Worm (Caenorhabditis elegans) whole organism, L3 larva: ENCODE results near the gene mig-5.

Source experiments
- R02D3.7 ChIP-seq: fragments of 150-350 bp; optimal IDR thresholded peaks from 2 replicates; lab custom pipeline; 2014; ENCODE audit warnings: missing biosample characterization, missing genetic modification characterization
- ZK546.5 ChIP-seq: sonication (generic microtip); optimal IDR thresholded peaks from 2 replicates; lab custom pipeline; 2017; ENCODE audit warnings: missing biosample characterization, missing genetic modification characterization
- aly-2 ChIP-seq: fragments of 150-350 bp; optimal IDR thresholded peaks from 2 replicates; lab custom pipeline; 2014; ENCODE audit warnings: missing biosample characterization, missing genetic modification characterization
- ama-1 ChIP-seq: fragments of 150-350 bp; optimal IDR thresholded peaks from 2 replicates; lab custom pipeline; 2018
- ceh-16 ChIP-seq: sonication (generic microtip); optimal IDR thresholded peaks from 2 replicates; lab custom pipeline; 2017; ENCODE audit warnings: missing biosample characterization, missing genetic modification characterization
- ceh-28 ChIP-seq: fragments of 150-350 bp; optimal IDR thresholded peaks from 2 replicates; lab custom pipeline; 2014; ENCODE audit warnings: missing biosample characterization, missing genetic modification reagents, missing genetic modification characterization
- ceh-82 ChIP-seq: fragments of 150-350 bp; optimal IDR thresholded peaks from 2 replicates; lab custom pipeline; 2014; ENCODE audit warnings: missing biosample characterization, missing genetic modification characterization
- ceh-9 ChIP-seq: sonication (generic microtip); optimal IDR thresholded peaks from 2 replicates; lab custom pipeline; 2018; ENCODE audit warnings: missing biosample characterization, missing genetic modification characterization
- daf-12 ChIP-seq: fragments of 150-350 bp; optimal IDR thresholded peaks from 2 replicates; lab custom pipeline; 2014; ENCODE audit warnings: missing biosample characterization, missing genetic modification reagents, missing genetic modification characterization
- egl-27 ChIP-seq: sonication (generic microtip); optimal IDR thresholded peaks from 4 replicates; lab custom pipeline; 2017; ENCODE audit warnings: missing biosample characterization, missing genetic modification reagents, missing genetic modification characterization
- egl-5 ChIP-seq: fragments of 150-350 bp; optimal IDR thresholded peaks from 2 replicates; lab custom pipeline; 2017; ENCODE audit warnings: missing biosample characterization, missing genetic modification reagents, missing genetic modification characterization, inconsistent platforms
- elt-1 ChIP-seq: fragments of 150-350 bp; optimal IDR thresholded peaks from 2 replicates; lab custom pipeline; 2014; ENCODE audit warnings: missing biosample characterization, missing genetic modification characterization
- elt-2 ChIP-seq: sonication (generic microtip); optimal IDR thresholded peaks from 2 replicates; lab custom pipeline; 2016; ENCODE audit warnings: missing genetic modification reagents, mild to moderate bottlenecking, missing genetic modification characterization, missing compliant biosample characterization
- elt-3 ChIP-seq, 3 experiments: fragments of 150-350 bp in 1 of 3; sonication (generic microtip) in 2 of 3; optimal IDR thresholded peaks; 2 replicates in 2 of 3; 4 replicates in 1 of 3; lab custom pipeline; 2014 to 2017; ENCODE audit warnings: missing biosample characterization in 3 of 3, missing genetic modification characterization in 3 of 3
- eor-1 ChIP-seq, 2 experiments: fragments of 150-350 bp; optimal IDR thresholded peaks; 2 replicates each; lab custom pipeline; 2014 to 2018; ENCODE audit warnings: missing biosample characterization in 2 of 2, missing genetic modification characterization in 2 of 2
- fkh-10 ChIP-seq: sonication (generic microtip); optimal IDR thresholded peaks from 2 replicates; lab custom pipeline; 2017; ENCODE audit warnings: missing biosample characterization, missing genetic modification reagents, missing genetic modification characterization
- fkh-2 ChIP-seq: fragments of 150-350 bp; optimal IDR thresholded peaks from 2 replicates; lab custom pipeline; 2014; ENCODE audit warnings: missing biosample characterization, missing genetic modification reagents, missing genetic modification characterization
- fos-1 ChIP-seq: fragments of 150-350 bp; optimal IDR thresholded peaks from 2 replicates; lab custom pipeline; 2014; ENCODE audit warnings: missing biosample characterization, missing genetic modification characterization
- hmg-11 ChIP-seq: sonication (generic microtip); optimal IDR thresholded peaks from 2 replicates; lab custom pipeline; 2016; ENCODE audit warnings: missing genetic modification characterization, missing compliant biosample characterization
- jun-1 ChIP-seq: fragments of 150-350 bp; optimal IDR thresholded peaks from 2 replicates; lab custom pipeline; 2014; ENCODE audit warnings: missing biosample characterization, missing genetic modification reagents, missing genetic modification characterization
- lin-15B ChIP-seq: fragments of 150-350 bp; optimal IDR thresholded peaks from 2 replicates; lab custom pipeline; 2014; ENCODE audit warnings: missing biosample characterization, missing genetic modification characterization
- lin-39 ChIP-seq: fragments of 150-350 bp; optimal IDR thresholded peaks from 2 replicates; lab custom pipeline; 2018; ENCODE audit warnings: missing biosample characterization, missing genetic modification reagents, missing genetic modification characterization
- lsy-12 ChIP-seq: sonication (generic microtip); optimal IDR thresholded peaks from 2 replicates; lab custom pipeline; 2016; ENCODE audit warnings: mild to moderate bottlenecking, missing genetic modification characterization, missing compliant biosample characterization
- mdl-1 ChIP-seq: fragments of 150-350 bp; optimal IDR thresholded peaks from 2 replicates; lab custom pipeline; 2014; ENCODE audit warnings: missing biosample characterization, missing genetic modification characterization
- mml-1 ChIP-seq: fragments of 150-350 bp; sonication (generic microtip); optimal IDR thresholded peaks from 3 replicates; lab custom pipeline; 2014; ENCODE audit warnings: missing biosample characterization, missing genetic modification characterization
- nfya-1 ChIP-seq: sonication (generic microtip); optimal IDR thresholded peaks from 2 replicates; lab custom pipeline; 2017; ENCODE audit warnings: missing genetic modification characterization, mild to moderate bottlenecking, missing compliant biosample characterization, antibody characterized with exemption, moderate library complexity; ENCODE audit not compliant: insufficient read depth
- nhr-11 ChIP-seq: fragments of 150-350 bp; optimal IDR thresholded peaks from 2 replicates; lab custom pipeline; 2014; ENCODE audit warnings: missing biosample characterization, missing genetic modification characterization
- nhr-12 ChIP-seq: fragments of 150-350 bp; optimal IDR thresholded peaks from 2 replicates; lab custom pipeline; 2014; ENCODE audit warnings: missing biosample characterization, missing genetic modification characterization
- nhr-23 ChIP-seq: fragments of 150-350 bp; optimal IDR thresholded peaks from 2 replicates; lab custom pipeline; 2014; ENCODE audit warnings: missing biosample characterization, missing genetic modification reagents, missing genetic modification characterization
- nhr-237 ChIP-seq: fragments of 150-350 bp; optimal IDR thresholded peaks from 2 replicates; lab custom pipeline; 2014; ENCODE audit warnings: missing biosample characterization, missing genetic modification characterization
- nhr-25 ChIP-seq: sonication (generic microtip); optimal IDR thresholded peaks from 2 replicates; lab custom pipeline; 2017; ENCODE audit warnings: missing biosample characterization, missing genetic modification characterization
- nhr-28 ChIP-seq: fragments of 150-350 bp; optimal IDR thresholded peaks from 2 replicates; lab custom pipeline; 2014; ENCODE audit warnings: missing biosample characterization, missing genetic modification characterization
- nhr-43 ChIP-seq: sonication (generic microtip); optimal IDR thresholded peaks from 2 replicates; lab custom pipeline; 2016; ENCODE audit warnings: mild to moderate bottlenecking, missing genetic modification characterization, missing compliant biosample characterization; ENCODE audit not compliant: poor library complexity, severe bottlenecking
- nhr-67 ChIP-seq: fragments of 150-350 bp; optimal IDR thresholded peaks from 2 replicates; lab custom pipeline; 2014; ENCODE audit warnings: missing biosample characterization, missing genetic modification characterization
- nhr-76 ChIP-seq: fragments of 150-350 bp; sonication (generic microtip); optimal IDR thresholded peaks from 5 replicates; lab custom pipeline; 2014; ENCODE audit warnings: missing biosample characterization, missing genetic modification characterization
- nhr-77 ChIP-seq: fragments of 150-350 bp; optimal IDR thresholded peaks from 2 replicates; lab custom pipeline; 2014; ENCODE audit warnings: missing biosample characterization, missing genetic modification characterization
- pha-4 ChIP-seq: fragments of 150-350 bp; optimal IDR thresholded peaks from 2 replicates; lab custom pipeline; 2014; ENCODE audit warnings: missing biosample characterization, missing genetic modification reagents, missing genetic modification characterization
- pqm-1 ChIP-seq: fragments of 150-350 bp; optimal IDR thresholded peaks from 2 replicates; lab custom pipeline; 2017; ENCODE audit warnings: missing biosample characterization, missing genetic modification characterization, inconsistent platforms
- sea-2 ChIP-seq: fragments of 150-350 bp; sonication (generic microtip); optimal IDR thresholded peaks from 4 replicates; lab custom pipeline; 2014; ENCODE audit warnings: missing biosample characterization, missing genetic modification reagents, missing genetic modification characterization
- skn-1 ChIP-seq: fragments of 150-350 bp; optimal IDR thresholded peaks from 2 replicates; lab custom pipeline; 2014; ENCODE audit warnings: missing biosample characterization, missing genetic modification characterization
- snpc-4 ChIP-seq: fragments of 150-350 bp; optimal IDR thresholded peaks from 2 replicates; lab custom pipeline; 2014; ENCODE audit warnings: missing biosample characterization, missing genetic modification characterization
- tbx-2 ChIP-seq: sonication (generic microtip); optimal IDR thresholded peaks from 2 replicates; lab custom pipeline; 2016; ENCODE audit warnings: mild to moderate bottlenecking, missing genetic modification characterization, missing compliant biosample characterization
- unc-39 ChIP-seq: sonication (generic microtip); optimal IDR thresholded peaks from 4 replicates; lab custom pipeline; 2017; ENCODE audit warnings: missing biosample characterization, missing genetic modification characterization
- unc-62 ChIP-seq: fragments of 150-350 bp; sonication (generic microtip); optimal IDR thresholded peaks from 4 replicates; lab custom pipeline; 2014; ENCODE audit warnings: missing biosample characterization, missing genetic modification reagents, missing genetic modification characterization
- zag-1 ChIP-seq: fragments of 150-350 bp; optimal IDR thresholded peaks from 2 replicates; lab custom pipeline; 2014; ENCODE audit warnings: missing biosample characterization, missing genetic modification characterization
- ztf-11 ChIP-seq: fragments of 150-350 bp; optimal IDR thresholded peaks from 2 replicates; lab custom pipeline; 2014; ENCODE audit warnings: missing biosample characterization, missing genetic modification characterization
- ztf-4 ChIP-seq: fragments of 150-350 bp; optimal IDR thresholded peaks from 2 replicates; lab custom pipeline; 2014; ENCODE audit warnings: missing biosample characterization, missing genetic modification characterization

Gene mig-5

ce11 chrII:8143278-8143931 is 41.4 kb downstream of the mig-5 start, which contains the start of the genes ints-11 and rpl-10:
TSS of gene ints-11 (minus strand) at chrII:8143478.
TSS of gene rpl-10 (plus strand) at chrII:8143881.
- TF ChIP-seq lin-39 (peak; percentile 29), ceh-82 (tag; lab: Kevin White, UChicago) (no peak), ztf-11 (tag; lab: Kevin White, UChicago) (no peak), aly-2 (tag; lab: Kevin White, UChicago) (no peak), nhr-12 (no peak), ceh-28 (tag; lab: Kevin White, UChicago) (no peak), nhr-237 (tag; lab: Kevin White, UChicago) (no peak), egl-27 (tag; lab: Kevin White, UChicago) (no peak), nhr-43 (tag; lab: Kevin White, UChicago) (no peak), nhr-67 (no peak), nhr-11 (tag; lab: Kevin White, UChicago) (no peak), ZK546.5 (tag; lab: Kevin White, UChicago) (no peak), nhr-77 (no peak), sea-2 (GFP tag; lab: Kevin White, UChicago) (no peak), zag-1 (tag; lab: Kevin White, UChicago) (no peak), fkh-10 (no peak), snpc-4 (tag; lab: Kevin White, UChicago) (peak; percentile 23), daf-12 (tag; lab: Kevin White, UChicago) (no peak), mml-1 (tag; lab: Kevin White, UChicago) (no peak), nhr-23 (tag; lab: Kevin White, UChicago) (peak; percentile 71), mdl-1 (tag; lab: Kevin White, UChicago) (no peak), elt-2 (tag; lab: Kevin White, UChicago) (peak; percentile 31), ceh-16 (no peak), nhr-76 (tag; lab: Kevin White, UChicago) (no peak), unc-39 (tag; lab: Kevin White, UChicago) (no peak), jun-1 (tag; lab: Kevin White, UChicago) (no peak), ztf-4 (no peak), nfya-1 (tag; lab: Kevin White, UChicago) (peak; percentile 86), elt-1 (no peak), elt-3 (tag; optimal IDR thresholded peaks at IDR 0.05; lab: Kevin White, UChicago) (no peak), R02D3.7 (tag; lab: Kevin White, UChicago) (no peak), skn-1 (tag; lab: Kevin White, UChicago) (no peak), lsy-12 (tag; lab: Kevin White, UChicago) (no peak), unc-62 (GFP tag; lab: Kevin White, UChicago) (no peak), nhr-25 (tag; lab: Kevin White, UChicago) (peak; percentile 45), eor-1 (tag; optimal IDR thresholded peaks at IDR 0.05; lab: Kevin White, UChicago) (no peak), tbx-2 (no peak), fkh-2 (tag; lab: Kevin White, UChicago) (no peak), ceh-9 (tag; lab: Kevin White, UChicago) (no peak), lin-15B (tag; lab: Kevin White, UChicago) (peak; percentile 84), fos-1 (no peak), nhr-28 (tag; lab: Kevin White, UChicago) (no peak), egl-5 (no peak), pqm-1 (tag; lab: Kevin White, UChicago) (no peak), hmg-11 (tag; lab: Kevin White, UChicago) (peak; percentile 44), pha-4 (tag; lab: Kevin White, UChicago) (peak; percentile 81), ama-1 (no peak)
